Worm (Caenorhabditis elegans) whole organism, late embryonic: Measurements from ENCODE around the gene vps-54.

Source experiments
- C08G9.2 ChIP-seq: sonication (generic microtip); optimal IDR thresholded peaks from 2 replicates; lab custom pipeline; 2016; ENCODE audit warnings: mild to moderate bottlenecking, missing genetic modification characterization, moderate library complexity, missing compliant biosample characterization
- C38D4.7 ChIP-seq: fragments of 200-800 bp; sonication (Bioruptor generic); optimal IDR thresholded peaks from 2 replicates; lab custom pipeline; 2018; ENCODE audit warnings: mild to moderate bottlenecking, missing genetic modification characterization, moderate library complexity, missing compliant biosample characterization
- F13H6.1 ChIP-seq: sonication (generic microtip); optimal IDR thresholded peaks from 2 replicates; lab custom pipeline; 2016; ENCODE audit warnings: missing genetic modification characterization, missing compliant biosample characterization
- K09A11.1 ChIP-seq: sonication (generic microtip); optimal IDR thresholded peaks from 2 replicates; lab custom pipeline; 2017; ENCODE audit warnings: antibody characterized with exemption, mild to moderate bottlenecking, missing genetic modification characterization, missing compliant biosample characterization; ENCODE audit not compliant: insufficient read depth
- T23F11.4 ChIP-seq: fragments of 200-800 bp; sonication (Bioruptor generic); optimal IDR thresholded peaks from 2 replicates; lab custom pipeline; 2018; ENCODE audit warnings: mild to moderate bottlenecking, missing genetic modification characterization, missing compliant biosample characterization
- ama-1 ChIP-seq: fragments of 150-350 bp; optimal IDR thresholded peaks from 2 replicates; lab custom pipeline; 2014
- ceh-14 ChIP-seq: sonication (generic microtip); optimal IDR thresholded peaks from 2 replicates; lab custom pipeline; 2016; ENCODE audit warnings: missing genotype, missing genetic modification characterization, missing compliant biosample characterization
- ceh-18 ChIP-seq: sonication (generic microtip); optimal IDR thresholded peaks from 2 replicates; lab custom pipeline; 2016; ENCODE audit warnings: missing genetic modification characterization, missing compliant biosample characterization
- ceh-19 ChIP-seq: fragments of 200-800 bp; sonication (Bioruptor generic); optimal IDR thresholded peaks from 2 replicates; lab custom pipeline; 2018; ENCODE audit warnings: mild to moderate bottlenecking, missing genetic modification characterization, missing compliant biosample characterization
- ceh-24 ChIP-seq: sonication (generic microtip); optimal IDR thresholded peaks from 2 replicates; lab custom pipeline; 2016; ENCODE audit warnings: mild to moderate bottlenecking, missing genetic modification characterization, missing compliant biosample characterization
- ceh-45 ChIP-seq: fragments of 200-800 bp; sonication (Bioruptor generic); IDR thresholded peaks from 2 replicates; pipeline ENCODE4 v1.3.6; 2022; ENCODE audit warnings: missing genetic modification reagents, missing genetic modification characterization, missing compliant biosample characterization
- ceh-48 ChIP-seq: sonication (generic microtip); optimal IDR thresholded peaks from 2 replicates; lab custom pipeline; 2016; ENCODE audit warnings: missing genetic modification characterization, inconsistent platforms, missing compliant biosample characterization
- ceh-6 ChIP-seq: fragments of 200-800 bp; sonication (Bioruptor generic); optimal IDR thresholded peaks from 2 replicates; lab custom pipeline; 2018; ENCODE audit warnings: mild to moderate bottlenecking, missing genetic modification characterization, missing compliant biosample characterization
- ceh-9 ChIP-seq: sonication (generic microtip); optimal IDR thresholded peaks from 2 replicates; lab custom pipeline; 2016; ENCODE audit warnings: mild to moderate bottlenecking, missing genetic modification characterization, inconsistent platforms, missing compliant biosample characterization
- dve-1 ChIP-seq: sonication (generic microtip); optimal IDR thresholded peaks from 2 replicates; lab custom pipeline; 2017; ENCODE audit warnings: antibody characterized with exemption, mild to moderate bottlenecking, missing genetic modification characterization, missing compliant biosample characterization
- elt-4 ChIP-seq: sonication (generic microtip); optimal IDR thresholded peaks from 2 replicates; lab custom pipeline; 2016; ENCODE audit warnings: missing genetic modification characterization, missing compliant biosample characterization
- eyg-1 ChIP-seq: sonication (generic microtip); optimal IDR thresholded peaks from 2 replicates; lab custom pipeline; 2016; ENCODE audit warnings: missing genotype, missing genetic modification characterization, missing compliant biosample characterization
- fax-1 ChIP-seq: sonication (generic microtip); optimal IDR thresholded peaks from 2 replicates; lab custom pipeline; 2016; ENCODE audit warnings: missing genotype, missing genetic modification characterization, missing compliant biosample characterization
- fkh-10 ChIP-seq: fragments of 150-350 bp; optimal IDR thresholded peaks from 2 replicates; lab custom pipeline; 2014; ENCODE audit warnings: missing biosample characterization, missing genetic modification reagents, missing genetic modification characterization
- gmeb-2 ChIP-seq: sonication (generic microtip); optimal IDR thresholded peaks from 2 replicates; lab custom pipeline; 2016; ENCODE audit warnings: missing genetic modification characterization, inconsistent platforms, missing compliant biosample characterization
- hlh-15 ChIP-seq: sonication (generic microtip); optimal IDR thresholded peaks from 2 replicates; lab custom pipeline; 2016; ENCODE audit warnings: missing genetic modification characterization, missing compliant biosample characterization
- hlh-30 ChIP-seq: sonication (generic microtip); optimal IDR thresholded peaks from 2 replicates; lab custom pipeline; 2017; ENCODE audit warnings: antibody characterized with exemption, missing genetic modification characterization, missing compliant biosample characterization; ENCODE audit not compliant: insufficient read depth
- lim-6 ChIP-seq: sonication (generic microtip); optimal IDR thresholded peaks from 2 replicates; lab custom pipeline; 2016; ENCODE audit warnings: missing genetic modification characterization, missing compliant biosample characterization
- lin-11 ChIP-seq: fragments of 200-800 bp; sonication (Bioruptor generic); optimal IDR thresholded peaks from 2 replicates; lab custom pipeline; 2018; ENCODE audit warnings: mild to moderate bottlenecking, missing genetic modification characterization, missing compliant biosample characterization
- madf-2 ChIP-seq: sonication (generic microtip); optimal IDR thresholded peaks from 2 replicates; lab custom pipeline; 2017; ENCODE audit warnings: missing genetic modification characterization, missing compliant biosample characterization
- mec-3 ChIP-seq: sonication (generic microtip); optimal IDR thresholded peaks from 2 replicates; lab custom pipeline; 2016; ENCODE audit warnings: borderline replicate concordance, missing genetic modification characterization, missing compliant biosample characterization
- npax-4 ChIP-seq: sonication (generic microtip); optimal IDR thresholded peaks from 2 replicates; lab custom pipeline; 2016; ENCODE audit warnings: missing genetic modification characterization, missing compliant biosample characterization
- pag-3 ChIP-seq: sonication (generic microtip); optimal IDR thresholded peaks from 2 replicates; lab custom pipeline; 2016; ENCODE audit warnings: missing compliant biosample characterization, missing genetic modification characterization, borderline replicate concordance
- pat-9 ChIP-seq: fragments of 200-800 bp; sonication (Bioruptor generic); optimal IDR thresholded peaks from 2 replicates; lab custom pipeline; 2018; ENCODE audit warnings: mild to moderate bottlenecking, missing genetic modification characterization, moderate library complexity, missing compliant biosample characterization
- pax-1 ChIP-seq: fragments of 150-350 bp; optimal IDR thresholded peaks from 2 replicates; lab custom pipeline; 2014; ENCODE audit warnings: missing biosample characterization, missing genetic modification characterization
- pqm-1 ChIP-seq: sonication (generic microtip); optimal IDR thresholded peaks from 2 replicates; lab custom pipeline; 2016; ENCODE audit warnings: missing genetic modification characterization, missing compliant biosample characterization
- rnt-1 ChIP-seq: sonication (generic microtip); optimal IDR thresholded peaks from 2 replicates; lab custom pipeline; 2016; ENCODE audit warnings: missing genetic modification characterization, missing compliant biosample characterization
- sox-2 ChIP-seq: fragments of 200-800 bp; sonication (Bioruptor generic); IDR thresholded peaks from 2 replicates; pipeline ENCODE4 v1.3.6; 2022; ENCODE audit warnings: missing genetic modification reagents, missing genetic modification characterization, missing compliant biosample characterization
- syd-9 ChIP-seq: sonication (generic microtip); optimal IDR thresholded peaks from 2 replicates; lab custom pipeline; 2016; ENCODE audit warnings: mild to moderate bottlenecking, missing genetic modification characterization, moderate library complexity, missing compliant biosample characterization
- tbx-2 ChIP-seq: sonication (generic microtip); optimal IDR thresholded peaks from 2 replicates; lab custom pipeline; 2016; ENCODE audit warnings: missing genetic modification characterization, missing compliant biosample characterization
- ztf-16 ChIP-seq: sonication (generic microtip); optimal IDR thresholded peaks from 2 replicates; lab custom pipeline; 2017; ENCODE audit warnings: missing genetic modification characterization, missing compliant biosample characterization

Gene vps-54

ce11 chrV:10525902-10526301, 50.3 kb downstream of the vps-54 start, which contains the start of the genes C35A5.8 and hda-11 (continued):
- TF ChIP-seq dve-1 (tag; lab: Kevin White, UChicago) (no peak), eyg-1 (tag; lab: Kevin White, UChicago) (no peak), hlh-30 (no peak), ceh-9 (no peak), K09A11.1 (no peak), pag-3 (tag; lab: Kevin White, UChicago) (no peak), ztf-16 (tag; lab: Kevin White, UChicago) (no peak), ceh-48 (no peak), syd-9 (tag; lab: Kevin White, UChicago) (no peak), ceh-24 (tag; lab: Kevin White, UChicago) (no peak), npax-4 (tag; lab: Kevin White, UChicago) (no peak), pat-9 (tag; lab: Kevin White, UChicago) (no peak), ceh-18 (tag; lab: Kevin White, UChicago) (peak; percentile 15), lin-11 (tag; lab: Kevin White, UChicago) (no peak), lim-6 (tag; lab: Kevin White, UChicago) (peak; percentile 63), pqm-1 (tag; lab: Kevin White, UChicago) (no peak), tbx-2 (tag; lab: Kevin White, UChicago) (peak; percentile 90), mec-3 (tag; lab: Kevin White, UChicago) (peak; percentile 84), T23F11.4 (GFP tag; lab: Kevin White, UChicago) (no peak), rnt-1 (peak; percentile 60), ceh-6 (GFP tag; lab: Kevin White, UChicago) (no peak), pax-1 (tag; lab: Kevin White, UChicago) (no peak), C08G9.2 (tag; lab: Kevin White, UChicago) (peak; percentile 96), gmeb-2 (tag; lab: Kevin White, UChicago) (no peak), ama-1 (lab: Kevin White, UChicago) (no peak), elt-4 (no peak), ceh-19 (GFP tag; lab: Kevin White, UChicago) (peak; percentile 15), C38D4.7 (GFP tag; lab: Kevin White, UChicago) (no peak), fax-1 (tag; lab: Kevin White, UChicago) (peak; percentile 39), sox-2 (GFP tag; lab: Robert Waterston, UW) (no peak), madf-2 (tag; lab: Kevin White, UChicago) (no peak)

- TF ChIP-seq fax-1 (tag; lab: Kevin White, UChicago), result no peak
- TF ChIP-seq ceh-14, result no peak
- TF ChIP-seq fkh-10 (GFP tag; lab: Kevin White, UChicago), result no peak
- TF ChIP-seq npax-4 (tag; lab: Kevin White, UChicago), result no peak
- TF ChIP-seq F13H6.1, result no peak
- no peak for TF ChIP-seq dve-1 (tag; lab: Kevin White, UChicago)
- TF ChIP-seq ceh-19 (GFP tag; lab: Kevin White, UChicago), result no peak
- TF ChIP-seq rnt-1, result no peak
- TF ChIP-seq ceh-45 (GFP tag; lab: Robert Waterston, UW), result no peak
- TF ChIP-seq hlh-15 (tag; lab: Kevin White, UChicago), result no peak
- TF ChIP-seq pax-1 (tag; lab: Kevin White, UChicago), result no peak
Measured at ce11 chrV:10516702-10517101, 59.5 kb downstream of the vps-54 start.
